Fruit fly (Drosophila melanogaster) whole organism, adult: ENCODE data around the gene hoe1.

ENCODE experiments used
- CG11617 ChIP-seq: fragments of 200-800 bp; sonication (Bioruptor generic); optimal IDR thresholded peaks from 2 replicates; lab custom pipeline; 2017; ENCODE audit warnings: mild to moderate bottlenecking, missing biosample characterization, missing genetic modification reagents, missing genetic modification characterization
- CG12768 ChIP-seq: fragments of 200-800 bp; sonication (Bioruptor generic); optimal IDR thresholded peaks from 2 replicates; lab custom pipeline; 2017; ENCODE audit warnings: missing biosample characterization, missing genetic modification characterization, mild to moderate bottlenecking, moderate library complexity, missing genetic modification reagents
- CG14711 ChIP-seq: fragments of 200-800 bp; sonication (Bioruptor generic); optimal IDR thresholded peaks from 2 replicates; lab custom pipeline; 2018; ENCODE audit warnings: missing biosample characterization, mild to moderate bottlenecking, missing genetic modification characterization, moderate library complexity
- CG1620 ChIP-seq: fragments of 200-800 bp; sonication (Bioruptor generic); optimal IDR thresholded peaks from 2 replicates; lab custom pipeline; 2016; ENCODE audit warnings: missing biosample characterization, missing genetic modification characterization
- CG33017 ChIP-seq: fragments of 200-800 bp; sonication (Bioruptor generic); optimal IDR thresholded peaks from 2 replicates; lab custom pipeline; 2018; ENCODE audit warnings: missing biosample characterization, mild to moderate bottlenecking, missing genetic modification characterization, moderate library complexity
- CG5204 ChIP-seq: fragments of 200-800 bp; sonication (Bioruptor generic); optimal IDR thresholded peaks from 2 replicates; lab custom pipeline; 2016; ENCODE audit warnings: missing biosample characterization, missing genetic modification characterization
- CG7045 ChIP-seq: fragments of 200-800 bp; sonication (Bioruptor generic); optimal IDR thresholded peaks from 2 replicates; lab custom pipeline; 2017; ENCODE audit warnings: missing biosample characterization, mild to moderate bottlenecking, missing genetic modification characterization
- CG7101 ChIP-seq: fragments of 200-800 bp; sonication (Bioruptor generic); optimal IDR thresholded peaks from 2 replicates; lab custom pipeline; 2018; ENCODE audit warnings: missing biosample characterization, mild to moderate bottlenecking, missing genetic modification characterization, moderate library complexity
- Clk ChIP-seq: fragments of 200-800 bp; sonication (Bioruptor generic); optimal IDR thresholded peaks from 2 replicates; lab custom pipeline; 2017; ENCODE audit warnings: missing biosample characterization, missing genetic modification characterization
- Crg-1 ChIP-seq: fragments of 200-800 bp; sonication (Bioruptor generic); optimal IDR thresholded peaks from 2 replicates; lab custom pipeline; 2016; ENCODE audit warnings: missing biosample characterization, missing genetic modification characterization
- Hr96 ChIP-seq: fragments of 200-800 bp; sonication (Bioruptor generic); optimal IDR thresholded peaks from 2 replicates; lab custom pipeline; 2016; ENCODE audit warnings: missing biosample characterization, missing genetic modification characterization
- Mnt ChIP-seq: fragments of 200-800 bp; sonication (Bioruptor generic); optimal IDR thresholded peaks from 2 replicates; lab custom pipeline; 2016; ENCODE audit warnings: missing biosample characterization, mild to moderate bottlenecking, missing genetic modification characterization
- bab1 ChIP-seq: fragments of 200-800 bp; sonication (Bioruptor generic); optimal IDR thresholded peaks from 3 replicates; lab custom pipeline; 2019; ENCODE audit warnings: missing biosample characterization, mild to moderate bottlenecking, missing genetic modification characterization, moderate library complexity
- cic ChIP-seq: fragments of 200-800 bp; sonication (Bioruptor generic); optimal IDR thresholded peaks from 2 replicates; lab custom pipeline; 2017; ENCODE audit warnings: missing biosample characterization, mild to moderate bottlenecking, missing genetic modification characterization, moderate library complexity
- cnc ChIP-seq, 2 experiments: fragments of >200 bp; optimal IDR thresholded peaks; 2 replicates each; lab custom pipeline; 2017
- kay ChIP-seq: fragments of 200-800 bp; sonication (Bioruptor generic); peaks from one replicate; lab custom pipeline; 2016; ENCODE audit warnings: missing biosample characterization, missing genetic modification characterization, borderline replicate concordance
- pad ChIP-seq: fragments of 200-800 bp; sonication (Bioruptor generic); optimal IDR thresholded peaks from 3 replicates; lab custom pipeline; 2017; ENCODE audit warnings: missing biosample characterization, missing genetic modification characterization, mild to moderate bottlenecking, moderate library complexity, missing genetic modification reagents
- tj ChIP-seq: fragments of 200-800 bp; sonication (Bioruptor generic); optimal IDR thresholded peaks from 3 replicates; lab custom pipeline; 2017; ENCODE audit warnings: missing biosample characterization, mild to moderate bottlenecking, missing genetic modification characterization, moderate library complexity
- toe ChIP-seq: fragments of 200-800 bp; sonication (Bioruptor generic); optimal IDR thresholded peaks from 2 replicates; lab custom pipeline; 2016; ENCODE audit warnings: missing biosample characterization, missing genetic modification characterization

Gene hoe1

dm6 chr2L:4889451-4890045, 42.6 kb downstream of the hoe1 start, which contains the start of gene CG15625:
TSS of gene CG15625 (plus strand) at chr2L:4889995.
- TF ChIP-seq CG14711 (tag; lab: Kevin White, UChicago) = no peak
- no peak for TF ChIP-seq CG11617 (GFP tag; lab: Kevin White, UChicago)
- peak; percentile 28 for TF ChIP-seq tj (GFP tag; lab: Kevin White, UChicago)
- no peak for TF ChIP-seq CG12768
- no peak for TF ChIP-seq CG33017 (tag; lab: Kevin White, UChicago)
- TF ChIP-seq kay (GFP tag; lab: Kevin White, UChicago) = no peak
- TF ChIP-seq Crg-1 = no peak

- TF ChIP-seq cnc (optimal IDR thresholded peaks at IDR 0.05; lab: Kevin White, UChicago) = no peak
Measured at dm6 chr2L:4888541-4888940, 43.6 kb downstream of the hoe1 start.

- TF ChIP-seq CG11617 (GFP tag; lab: Kevin White, UChicago) (no peak), CG7101 (peak; percentile 19), CG33017 (tag; lab: Kevin White, UChicago) (peak; percentile 42), CG7045 (GFP tag; lab: Kevin White, UChicago) (peak; percentile 6), toe (GFP tag; lab: Kevin White, UChicago) (no peak), CG12768 (peak; percentile 5), CG14711 (tag; lab: Kevin White, UChicago) (peak; percentile 48), bab1 (peak; percentile 4), cic (GFP tag; lab: Kevin White, UChicago) (no peak)
Measured at dm6 chr2L:4887382-4888219, 44.6 kb downstream of the hoe1 start.

- TF ChIP-seq tj (GFP tag; lab: Kevin White, UChicago) = no peak
- TF ChIP-seq CG7101 = no peak
- TF ChIP-seq Clk = no peak
- no peak for TF ChIP-seq Mnt
- TF ChIP-seq pad (GFP tag; lab: Kevin White, UChicago) = no peak
- TF ChIP-seq Crg-1 = no peak
- no peak for TF ChIP-seq CG14711 (tag; lab: Kevin White, UChicago)
- no peak for TF ChIP-seq CG7045 (GFP tag; lab: Kevin White, UChicago)
- TF ChIP-seq bab1 = no peak
- TF ChIP-seq CG1620 (GFP tag; lab: Kevin White, UChicago) = no peak
Measured at dm6 chr2L:4886645-4887044, 45.5 kb downstream of the hoe1 start.

- TF ChIP-seq CG7101 (no peak), CG11617 (GFP tag; lab: Kevin White, UChicago) (no peak), CG5204 (GFP tag; lab: Kevin White, UChicago) (no peak), pad (GFP tag; lab: Kevin White, UChicago) (no peak), Clk (no peak), tj (GFP tag; lab: Kevin White, UChicago) (no peak), kay (GFP tag; lab: Kevin White, UChicago) (no peak), cic (GFP tag; lab: Kevin White, UChicago) (no peak), CG33017 (tag; lab: Kevin White, UChicago) (no peak)
Measured at dm6 chr2L:4886132-4886531, 46.1 kb downstream of the hoe1 start.

- TF ChIP-seq Mnt (peak; percentile 7), CG14711 (tag; lab: Kevin White, UChicago) (no peak), tj (GFP tag; lab: Kevin White, UChicago) (peak; percentile 15)
Measured at dm6 chr2L:4883023-4883392, 49.2 kb downstream of the hoe1 start, which contains the start of the genes Cf2 and CG3008. TSS of gene Cf2 (minus strand) at chr2L:4883107. TSS of gene CG3008 (plus strand) at chr2L:4883298.

- no peak for TF ChIP-seq CG33017 (tag; lab: Kevin White, UChicago)
- no peak for TF ChIP-seq CG1620 (GFP tag; lab: Kevin White, UChicago)
- TF ChIP-seq tj (GFP tag; lab: Kevin White, UChicago) = no peak
- TF ChIP-seq CG14711 (tag; lab: Kevin White, UChicago) = no peak
- no peak for TF ChIP-seq Mnt
- no peak for TF ChIP-seq Hr96 (GFP tag; lab: Kevin White, UChicago)
- TF ChIP-seq CG12768 = no peak
- TF ChIP-seq Clk = no peak
- no peak for TF ChIP-seq Crg-1
- no peak for TF ChIP-seq CG7045 (GFP tag; lab: Kevin White, UChicago)
Measured at dm6 chr2L:4882131-4883022, 49.8 kb downstream of the hoe1 start.
